Worm (Caenorhabditis elegans): ENCODE data around the gene ser-4.

DNA sequence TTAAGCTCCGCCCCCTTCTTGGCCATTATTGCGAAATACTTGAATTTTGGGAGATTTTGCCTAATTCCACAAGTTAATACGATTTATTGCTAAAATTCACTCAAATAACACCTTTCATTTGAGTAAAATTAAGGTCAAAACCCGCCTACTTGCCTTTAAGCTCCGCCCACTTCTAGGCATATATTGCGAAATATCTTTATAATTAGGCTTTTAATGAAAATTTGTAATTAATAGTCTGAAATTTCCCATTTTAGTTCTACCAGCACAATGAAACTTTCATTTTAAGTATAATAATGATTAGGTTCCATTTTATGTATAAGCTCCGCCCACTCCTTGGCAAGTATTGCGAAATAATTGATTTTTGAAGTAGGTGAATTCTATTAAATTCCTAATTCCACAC, 58.1 kb downstream of the ser-4 start:
- no peak for TF ChIP-seq efl-1 (GFP tag; optimal IDR thresholded peaks at IDR 0.05)
- no peak for TF ChIP-seq nhr-27 (tag; optimal IDR thresholded peaks at IDR 0.05)
- no peak for TF ChIP-seq ztf-28 (GFP tag; IDR thresholded peaks at IDR 0.05)
- no peak for TF ChIP-seq snpc-1.3 (tag; optimal IDR thresholded peaks at IDR 0.05; ENCODE audit: insufficient read depth)
- no peak for TF ChIP-seq nfya-1 (tag; optimal IDR thresholded peaks at IDR 0.05; ENCODE audit: borderline replicate concordance, insufficient read depth)
- TF ChIP-seq tbp1 (GFP tag; optimal IDR thresholded peaks at IDR 0.05), result no peak
- no peak for TF ChIP-seq snpc-1.1 (tag; optimal IDR thresholded peaks at IDR 0.05; ENCODE audit: insufficient read depth)
- no peak for TF ChIP-seq athp-1 (tag; optimal IDR thresholded peaks at IDR 0.05)
- TF ChIP-seq ztf-6 (GFP tag; IDR thresholded peaks at IDR 0.05), result no peak

All from whole organism, young adult.